Fruit fly (Drosophila melanogaster): ENCODE data around the gene CG12316.

Gene CG12316

DNA sequence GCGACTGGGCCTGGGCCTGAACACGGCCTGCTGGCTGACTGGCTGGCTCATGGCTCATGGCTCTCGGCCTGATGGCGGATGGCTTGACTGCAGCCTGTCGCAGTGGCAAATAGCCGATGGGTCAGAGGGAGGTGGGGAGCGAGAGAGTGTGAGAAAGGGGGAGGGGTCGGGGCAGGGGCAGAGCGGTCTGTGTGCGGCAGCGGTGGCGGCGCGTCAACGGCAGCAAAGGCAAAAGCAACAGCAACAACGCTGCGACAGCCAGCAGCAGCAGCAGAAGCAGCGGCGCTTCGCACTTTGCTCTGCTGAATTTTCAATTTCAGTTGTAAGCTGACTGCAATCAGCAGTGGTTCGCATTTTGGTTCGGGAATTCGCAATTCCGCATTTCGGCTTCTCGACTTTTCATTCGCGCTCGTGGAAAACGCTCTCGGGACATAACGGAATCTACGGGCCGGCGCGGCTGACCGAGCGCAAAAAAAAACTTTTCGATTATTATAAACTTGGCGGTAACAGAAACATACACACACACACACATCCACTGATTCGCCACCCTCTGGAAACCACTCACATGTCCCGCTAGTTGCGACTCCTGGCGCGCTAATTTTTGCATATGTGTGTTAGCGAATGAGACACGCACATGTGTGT is 31.0 kb downstream of the CG12316 start, which contains the start of gene CG45071 (continued):
- TF ChIP-seq nom (GFP tag; optimal IDR thresholded peaks at IDR 0.05) (peak; percentile 47), onecut (GFP tag; IDR thresholded peaks at IDR 0.05) (peak; percentile 79), crol (GFP tag; IDR thresholded peaks at IDR 0.05) (peak; percentile 93), bbx (GFP tag; IDR thresholded peaks at IDR 0.05; ENCODE audit: partially characterized antibody) (peak; percentile 11; the same call in 1 of the 2 replicates)

DNA sequence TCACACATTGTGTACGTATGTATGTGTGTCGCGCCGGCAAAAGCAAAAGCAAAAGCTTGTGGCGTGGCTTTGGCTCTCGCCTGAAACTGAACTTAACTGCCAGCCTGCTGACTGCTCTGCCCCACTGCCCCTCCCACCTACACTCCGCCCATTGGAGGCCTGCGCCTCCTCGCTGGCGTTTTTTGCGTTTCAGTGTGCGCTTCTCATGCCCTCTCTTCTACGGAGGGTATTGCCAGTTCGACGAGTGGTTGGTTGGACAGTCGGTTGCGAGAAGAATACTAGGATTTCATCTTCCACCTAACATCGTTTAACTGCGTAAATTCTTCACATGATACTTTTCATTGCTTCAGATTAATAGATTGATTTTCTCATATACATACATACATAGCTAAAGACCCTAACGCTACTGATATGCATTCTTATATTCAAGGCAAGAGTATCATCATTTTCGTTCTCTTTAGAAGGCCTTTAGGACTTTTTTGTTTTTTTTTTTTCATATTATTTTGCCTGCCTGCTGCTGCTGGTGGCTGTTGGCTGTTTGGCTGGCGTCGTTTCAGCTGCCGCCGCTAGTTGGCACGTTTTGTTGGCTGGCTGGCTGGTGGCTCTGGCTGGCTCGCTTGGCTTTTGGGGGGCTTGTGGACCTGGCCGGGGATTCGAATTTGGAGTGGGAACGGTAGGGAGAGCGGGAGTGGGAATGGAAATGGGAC is 31.7 kb downstream of the CG12316 start:
- TF ChIP-seq emc (GFP tag; optimal IDR thresholded peaks at IDR 0.05) (peak; percentile 21), Elba2 (GFP tag; optimal IDR thresholded peaks at IDR 0.05) (no peak), jing (GFP tag; optimal IDR thresholded peaks at IDR 0.05) (peak; percentile 14), Neu2 (GFP tag; optimal IDR thresholded peaks at IDR 0.05; ENCODE audit: borderline replicate concordance) (no peak), crp (GFP tag; optimal IDR thresholded peaks at IDR 0.05) (no peak), CG30020 (tag; optimal IDR thresholded peaks at IDR 0.05) (no peak), CG3163 (GFP tag; optimal IDR thresholded peaks at IDR 0.05) (peak; percentile 9), peb (GFP tag; IDR thresholded peaks at IDR 0.05) (peak; percentile 56), ind (GFP tag; optimal IDR thresholded peaks at IDR 0.05) (peak; percentile 39), Poxn (GFP tag; IDR thresholded peaks at IDR 0.05) (no peak), Meics (GFP tag; optimal IDR thresholded peaks at IDR 0.05) (peak; percentile 54), HLHmδ (GFP tag; optimal IDR thresholded peaks at IDR 0.05) (no peak), CG11247 (GFP tag; IDR thresholded peaks at IDR 0.05) (peak; percentile 51), CG13624 (GFP tag; optimal IDR thresholded peaks at IDR 0.05) (peak; percentile 74), hth (optimal IDR thresholded peaks at IDR 0.05) (no peak), zen2 (GFP tag; IDR thresholded peaks at IDR 0.05; ENCODE audit: partially characterized antibody) (no peak), CG33213 (GFP tag; optimal IDR thresholded peaks at IDR 0.05) (no peak), gem (tag; optimal IDR thresholded peaks at IDR 0.05) (peak; percentile 71), corto (GFP tag; optimal IDR thresholded peaks at IDR 0.05) (peak; percentile 55), kay (GFP tag; optimal IDR thresholded peaks at IDR 0.05) (no peak), CG1647 (GFP tag; optimal IDR thresholded peaks at IDR 0.05) (no peak), D19A (tag; optimal IDR thresholded peaks at IDR 0.05) (peak; percentile 95), Dfd (GFP tag; optimal IDR thresholded peaks at IDR 0.05) (no peak), HmgD (GFP tag; optimal IDR thresholded peaks at IDR 0.05) (no peak), Hr3 (GFP tag; optimal IDR thresholded peaks at IDR 0.05) (peak; percentile 31), CG17568 (GFP tag; optimal IDR thresholded peaks at IDR 0.05) (peak; percentile 29), esg (GFP tag; conservative IDR thresholded peaks at IDR 0.05) (peak; percentile 56), Hr78 (GFP tag; optimal IDR thresholded peaks at IDR 0.05) (no peak), CG31441 (GFP tag; IDR thresholded peaks at IDR 0.05) (peak; percentile 55), oc (tag; optimal IDR thresholded peaks at IDR 0.05) (no peak), Vsx1 (GFP tag; optimal IDR thresholded peaks at IDR 0.05) (peak; percentile 36), CG10431 (GFP tag; optimal IDR thresholded peaks at IDR 0.05) (no peak), Hr39 (optimal IDR thresholded peaks at IDR 0.05) (no peak), BEAF-32 (GFP tag; optimal IDR thresholded peaks at IDR 0.05) (no peak), CG14965 (GFP tag; optimal IDR thresholded peaks at IDR 0.05; ENCODE audit: borderline replicate concordance) (no peak), sc (optimal IDR thresholded peaks at IDR 0.05) (no peak), sc (GFP tag; optimal IDR thresholded peaks at IDR 0.05) (no peak), Chrac-16 (GFP tag; optimal IDR thresholded peaks at IDR 0.05) (peak; percentile 36), ci (GFP tag; IDR thresholded peaks at IDR 0.05) (no peak), Usf (GFP tag; optimal IDR thresholded peaks at IDR 0.05) (no peak), Tbp (GFP tag; optimal IDR thresholded peaks at IDR 0.05) (no peak), insv (GFP tag; optimal IDR thresholded peaks at IDR 0.05) (no peak), NC2β (GFP tag; optimal IDR thresholded peaks at IDR 0.05) (peak; percentile 23), CG32532 (GFP tag; IDR thresholded peaks at IDR 0.05) (peak; percentile 58)
